Fruit fly (Drosophila melanogaster) S2 (cell line): ENCODE data around the gene CG17754.

Experiments
- CG8478 ChIP-seq: fragments of >200 bp; optimal IDR thresholded peaks from 2 replicates; lab custom pipeline; 2018
- CTCF ChIP-seq, 2 experiments: fragments of >200 bp; optimal IDR thresholded peaks; 2 replicates each; lab custom pipeline; 2018

dm6 chrX:9250161-9250831, at the start of gene CG17754:
- TF ChIP-seq CG8478 (lab: Kevin White, UChicago): no peak
- no peak for TF ChIP-seq CTCF (optimal IDR thresholded peaks at IDR 0.05; lab: Kevin White, UChicago)
